Worm (Caenorhabditis elegans): Measurements from ENCODE around the gene Y15E3A.5.

- no peak for TF ChIP-seq ceh-34 (tag; optimal IDR thresholded peaks at IDR 0.05)
- TF ChIP-seq hlh-8 (tag; optimal IDR thresholded peaks at IDR 0.05), result no peak
- TF ChIP-seq zip-5 (tag; optimal IDR thresholded peaks at IDR 0.05), result no peak
These were observed 3.6 kb downstream of the Y15E3A.5 start for ce11 chrX:15343971-15344370.
